Fruit fly (Drosophila melanogaster) whole organism, embryonic: ENCODE data around the gene Sfp33A4.

ENCODE experiments used
- Atf6 ChIP-seq: fragments of 200-800 bp; sonication (Bioruptor generic); IDR thresholded peaks from 2 replicates; pipeline ENCODE4 v1.3.6; 2022; ENCODE audit warnings: missing biosample characterization, missing genetic modification characterization
- BtbVII ChIP-seq: fragments of 200-800 bp; sonication (Bioruptor generic); optimal IDR thresholded peaks from 3 replicates; lab custom pipeline; 2017; ENCODE audit warnings: missing biosample characterization, mild to moderate bottlenecking, missing genetic modification characterization
- CG10267 ChIP-seq: fragments of 200-800 bp; sonication (Bioruptor generic); optimal IDR thresholded peaks from 2 replicates; lab custom pipeline; 2018; ENCODE audit warnings: missing biosample characterization, mild to moderate bottlenecking, missing genetic modification characterization, moderate library complexity
- CG12071 ChIP-seq: fragments of 200-800 bp; sonication (Bioruptor generic); optimal IDR thresholded peaks from 3 replicates; lab custom pipeline; 2018; ENCODE audit warnings: missing biosample characterization, mild to moderate bottlenecking, missing genetic modification characterization
- CG12155 ChIP-seq: fragments of 200-800 bp; sonication (Bioruptor generic); optimal IDR thresholded peaks from 3 replicates; lab custom pipeline; 2016; ENCODE audit warnings: missing biosample characterization, missing genetic modification characterization
- CG15011 ChIP-seq: fragments of 200-800 bp; sonication (Bioruptor generic); optimal IDR thresholded peaks from 3 replicates; lab custom pipeline; 2018; ENCODE audit warnings: missing biosample characterization, mild to moderate bottlenecking, missing genetic modification characterization
- CG17328 ChIP-seq: fragments of 200-800 bp; sonication (Bioruptor generic); IDR thresholded peaks from 2 replicates; pipeline ENCODE4 v1.3.6; 2022; ENCODE audit warnings: missing biosample characterization, missing genetic modification characterization
- CG18011 ChIP-seq: fragments of 200-800 bp; sonication (Bioruptor generic); optimal IDR thresholded peaks from 2 replicates; lab custom pipeline; 2017; ENCODE audit warnings: missing biosample characterization, missing genetic modification characterization, mild to moderate bottlenecking, moderate library complexity, missing genotype
- CG32772 ChIP-seq: fragments of 200-800 bp; sonication (Bioruptor generic); IDR thresholded peaks from 2 replicates; pipeline ENCODE4 v1.3.6; 2022; ENCODE audit warnings: missing biosample characterization, missing genetic modification characterization
- CG33557 ChIP-seq: fragments of 200-800 bp; sonication (Bioruptor generic); optimal IDR thresholded peaks from 2 replicates; lab custom pipeline; 2019; ENCODE audit warnings: missing biosample characterization, mild to moderate bottlenecking, missing genetic modification characterization, moderate library complexity
- CG4360 ChIP-seq: fragments of 200-800 bp; sonication (Bioruptor generic); IDR thresholded peaks from 2 replicates; pipeline ENCODE4 v1.3.6; 2022; ENCODE audit warnings: missing biosample characterization, missing genetic modification characterization
- CG6254 ChIP-seq: fragments of 200-800 bp; sonication (Bioruptor generic); optimal IDR thresholded peaks from 3 replicates; lab custom pipeline; 2017; ENCODE audit warnings: mild to moderate bottlenecking, missing biosample characterization, missing genetic modification reagents, missing genetic modification characterization
- CG6765 ChIP-seq: fragments of 200-800 bp; sonication (Bioruptor generic); optimal IDR thresholded peaks from 3 replicates; lab custom pipeline; 2017; ENCODE audit warnings: missing biosample characterization, mild to moderate bottlenecking, missing genetic modification characterization
- CG7786 ChIP-seq: fragments of 200-800 bp; sonication (Bioruptor generic); optimal IDR thresholded peaks from 2 replicates; lab custom pipeline; 2016; ENCODE audit warnings: missing biosample characterization, missing genetic modification characterization
- CG8359 ChIP-seq: fragments of 200-800 bp; sonication (Bioruptor generic); optimal IDR thresholded peaks from 2 replicates; lab custom pipeline; 2017; ENCODE audit warnings: missing biosample characterization, mild to moderate bottlenecking, missing genetic modification characterization, borderline replicate concordance
- D ChIP-seq, 2 experiments: fragments of 200-800 bp in 1 of 2; fragments of >200 bp in 1 of 2; sonication (Bioruptor generic) in 1 of 2; optimal IDR thresholded peaks; 2 replicates in 1 of 2; 3 replicates in 1 of 2; lab custom pipeline; 2017; ENCODE audit warnings: mild to moderate bottlenecking in 1 of 2, missing biosample characterization in 1 of 2, missing genetic modification characterization in 1 of 2, missing genetic modification reagents in 1 of 2
- Doc2 ChIP-seq: fragments of 200-800 bp; sonication (Bioruptor generic); IDR thresholded peaks from 2 replicates; pipeline ENCODE4 v1.3.6; 2022; ENCODE audit warnings: missing biosample characterization, missing genetic modification characterization
- Elba2 ChIP-seq: fragments of 200-800 bp; sonication (Bioruptor generic); optimal IDR thresholded peaks from 3 replicates; lab custom pipeline; 2016; ENCODE audit warnings: missing biosample characterization, missing genetic modification characterization
- Ets97D ChIP-seq: fragments of 200-800 bp; sonication (Bioruptor generic); optimal IDR thresholded peaks from 3 replicates; lab custom pipeline; 2016; ENCODE audit warnings: missing biosample characterization, missing genetic modification characterization
- Hey ChIP-seq: fragments of 200-800 bp; sonication (Bioruptor generic); optimal IDR thresholded peaks from 3 replicates; lab custom pipeline; 2018; ENCODE audit warnings: missing biosample characterization, mild to moderate bottlenecking, missing genetic modification characterization
- Hmr ChIP-seq: fragments of 200-800 bp; sonication (Bioruptor generic); optimal IDR thresholded peaks from 3 replicates; lab custom pipeline; 2017; ENCODE audit warnings: mild to moderate bottlenecking, missing biosample characterization, missing genetic modification reagents, missing genetic modification characterization
- MBD-R2 ChIP-seq: fragments of 200-800 bp; sonication (Bioruptor generic); IDR thresholded peaks from 2 replicates; pipeline ENCODE4 v1.3.6; 2022; ENCODE audit warnings: missing biosample characterization, missing genetic modification characterization
- Max ChIP-seq: fragments of 200-800 bp; sonication (Bioruptor generic); optimal IDR thresholded peaks from 2 replicates; lab custom pipeline; 2016; ENCODE audit warnings: missing biosample characterization, mild to moderate bottlenecking, missing genetic modification characterization
- Mrtf ChIP-seq: fragments of 200-800 bp; sonication (Bioruptor generic); IDR thresholded peaks from 3 replicates; pipeline ENCODE4 v1.3.6; 2022; ENCODE audit warnings: missing biosample characterization, missing genetic modification characterization
- Opbp ChIP-seq: fragments of 200-800 bp; sonication (Bioruptor generic); IDR thresholded peaks from 3 replicates; pipeline ENCODE4 v1.3.6; 2022; ENCODE audit warnings: missing biosample characterization, missing genetic modification characterization; ENCODE audit not compliant: partially characterized antibody
- Ssrp ChIP-seq: fragments of 200-800 bp; sonication (Bioruptor generic); optimal IDR thresholded peaks from 2 replicates; lab custom pipeline; 2018; ENCODE audit warnings: missing biosample characterization, mild to moderate bottlenecking, missing genetic modification characterization, moderate library complexity
- TFAM ChIP-seq: fragments of 200-800 bp; sonication (Bioruptor generic); optimal IDR thresholded peaks from 2 replicates; lab custom pipeline; 2017; ENCODE audit warnings: missing biosample characterization, missing genetic modification characterization, inconsistent platforms
- Trl ChIP-seq, 3 experiments: fragments of >200 bp in 2 of 3; fragments of 200-800 bp in 1 of 3; sonication (Bioruptor generic) in 1 of 3; optimal IDR thresholded peaks; 2 replicates in 1 of 3; 3 replicates in 2 of 3; lab custom pipeline; 2016 to 2017; ENCODE audit warnings: missing biosample characterization in 1 of 3, missing genetic modification characterization in 1 of 3
- ash1 ChIP-seq: fragments of 200-800 bp; sonication (Bioruptor generic); optimal IDR thresholded peaks from 2 replicates; lab custom pipeline; 2018; ENCODE audit warnings: missing biosample characterization, mild to moderate bottlenecking, missing genetic modification characterization
- bowl ChIP-seq: fragments of 200-800 bp; sonication (Bioruptor generic); IDR thresholded peaks from 2 replicates; pipeline ENCODE4 v1.3.6; 2022; ENCODE audit warnings: missing biosample characterization, missing genetic modification characterization
- cas ChIP-seq: fragments of 200-800 bp; sonication (Bioruptor generic); IDR thresholded peaks from 2 replicates; pipeline ENCODE4 v1.3.6; 2022; ENCODE audit warnings: missing biosample characterization, missing genetic modification characterization
- dati ChIP-seq: fragments of 200-800 bp; sonication (Bioruptor generic); IDR thresholded peaks from 2 replicates; pipeline ENCODE4 v1.3.6; 2022; ENCODE audit warnings: missing biosample characterization, missing genetic modification characterization
- en ChIP-seq: fragments of 200-800 bp; sonication (Bioruptor generic); optimal IDR thresholded peaks from 2 replicates; lab custom pipeline; 2016; ENCODE audit warnings: missing biosample characterization, missing genetic modification characterization
- eve ChIP-seq, 2 experiments: fragments of >200 bp; optimal IDR thresholded peaks; 2 replicates each; lab custom pipeline; 2017; ENCODE audit warnings: missing biosample characterization in 2 of 2, missing genetic modification characterization in 2 of 2
- fd96Cb ChIP-seq: fragments of 200-800 bp; sonication (Bioruptor generic); optimal IDR thresholded peaks from 2 replicates; lab custom pipeline; 2018; ENCODE audit warnings: missing biosample characterization, mild to moderate bottlenecking, missing genetic modification characterization, moderate library complexity
- ftz-f1 ChIP-seq: fragments of 200-800 bp; sonication (Bioruptor generic); optimal IDR thresholded peaks from 2 replicates; lab custom pipeline; 2016; ENCODE audit warnings: missing biosample characterization, missing genetic modification characterization
- gcm2 ChIP-seq: fragments of 200-800 bp; sonication (Bioruptor generic); optimal IDR thresholded peaks from 2 replicates; lab custom pipeline; 2016; ENCODE audit warnings: missing biosample characterization, missing genetic modification characterization
- h ChIP-seq: fragments of >200 bp; optimal IDR thresholded peaks from 2 replicates; lab custom pipeline; 2017
- ham ChIP-seq: fragments of 200-800 bp; sonication (Bioruptor generic); IDR thresholded peaks from 2 replicates; pipeline ENCODE4 v1.3.6; 2022; ENCODE audit warnings: missing biosample characterization, missing genetic modification characterization
- jing ChIP-seq: fragments of 200-800 bp; sonication (Bioruptor generic); optimal IDR thresholded peaks from 2 replicates; lab custom pipeline; 2018; ENCODE audit warnings: missing biosample characterization, mild to moderate bottlenecking, missing genetic modification characterization
- lab ChIP-seq: fragments of 200-800 bp; sonication (Bioruptor generic); optimal IDR thresholded peaks from 3 replicates; lab custom pipeline; 2017; ENCODE audit warnings: missing biosample characterization, missing genetic modification characterization, mild to moderate bottlenecking, moderate library complexity, missing genetic modification reagents
- luna ChIP-seq: fragments of 200-800 bp; sonication (Bioruptor generic); optimal IDR thresholded peaks from 2 replicates; lab custom pipeline; 2016; ENCODE audit warnings: missing biosample characterization, missing genetic modification characterization
- nerfin-2 ChIP-seq: fragments of 200-800 bp; sonication (Bioruptor generic); IDR thresholded peaks from 2 replicates; pipeline ENCODE4 v1.3.6; 2022; ENCODE audit warnings: missing biosample characterization, missing genetic modification characterization; ENCODE audit not compliant: partially characterized antibody
- oc ChIP-seq: fragments of 200-800 bp; sonication (Bioruptor generic); optimal IDR thresholded peaks from 2 replicates; lab custom pipeline; 2018; ENCODE audit warnings: missing biosample characterization, mild to moderate bottlenecking, missing genetic modification characterization, moderate library complexity
- prd ChIP-seq, 3 experiments: fragments of >200 bp in 2 of 3; fragments of 200-800 bp in 1 of 3; sonication (Bioruptor generic) in 1 of 3; optimal IDR thresholded peaks in 2 of 3; IDR thresholded peaks in 1 of 3; 2 replicates in 2 of 3; 3 replicates in 1 of 3; pipeline versions ENCODE4 v1.3.6 to Lab custom; 2017 to 2022; ENCODE audit warnings: missing biosample characterization in 1 of 3, missing genetic modification characterization in 1 of 3
- repo ChIP-seq: fragments of 200-800 bp; sonication (Bioruptor generic); optimal IDR thresholded peaks from 2 replicates; lab custom pipeline; 2016; ENCODE audit warnings: missing biosample characterization, missing genetic modification characterization
- scrt ChIP-seq: fragments of 200-800 bp; sonication (Bioruptor generic); optimal IDR thresholded peaks from 2 replicates; lab custom pipeline; 2018; ENCODE audit warnings: missing biosample characterization, mild to moderate bottlenecking, missing genetic modification characterization, moderate library complexity
- so ChIP-seq: fragments of 200-800 bp; sonication (Bioruptor generic); IDR thresholded peaks from 3 replicates; pipeline ENCODE4 v1.3.6; 2022; ENCODE audit warnings: missing biosample characterization, missing genetic modification characterization
- toy ChIP-seq: fragments of 200-800 bp; sonication (Bioruptor generic); IDR thresholded peaks from 2 replicates; pipeline ENCODE4 v1.3.6; 2022; ENCODE audit warnings: missing biosample characterization, missing genetic modification characterization
- wek ChIP-seq: fragments of 200-800 bp; sonication (Bioruptor generic); optimal IDR thresholded peaks from 3 replicates; lab custom pipeline; 2018; ENCODE audit warnings: missing biosample characterization, mild to moderate bottlenecking, missing genetic modification characterization, moderate library complexity

The Sfp33A4 gene

DNA sequence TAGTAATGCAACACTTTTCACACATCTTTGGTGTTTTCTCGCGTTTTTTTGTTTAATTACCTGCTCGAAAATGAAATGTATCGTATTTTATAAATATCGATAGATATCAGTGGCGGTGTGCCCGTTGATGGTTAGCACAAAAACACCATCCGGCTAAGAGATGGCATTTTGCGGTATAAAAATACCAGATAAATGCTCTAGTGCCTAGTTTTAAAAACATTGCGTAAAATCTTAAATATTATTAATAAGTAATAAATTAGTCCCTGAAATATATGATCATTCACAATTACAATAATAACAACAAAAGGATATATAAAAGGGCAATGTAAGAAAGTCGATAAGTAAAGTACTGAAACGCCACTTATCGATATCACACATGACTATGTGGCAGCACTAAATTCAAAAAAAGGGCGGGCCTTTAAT lies 23.4 kb upstream of the Sfp33A4 start, which contains the start of gene CycY (continued):
- no peak for TF ChIP-seq luna
- no peak for TF ChIP-seq jing (GFP tag; lab: Kevin White, UChicago)
- TF ChIP-seq so (GFP tag; lab: Robert Waterston, UW): no peak
- TF ChIP-seq ash1: no peak
- no peak for TF ChIP-seq Mrtf (GFP tag; lab: Robert Waterston, UW)
- peak; percentile 22 for TF ChIP-seq Ets97D (GFP tag; lab: Kevin White, UChicago)
- TF ChIP-seq D (optimal IDR thresholded peaks at IDR 0.05; lab: Kevin White, UChicago): no peak
- TF ChIP-seq D (GFP tag; optimal IDR thresholded peaks at IDR 0.05; lab: Kevin White, UChicago): no peak
- TF ChIP-seq eve (GFP tag; optimal IDR thresholded peaks at IDR 0.05; lab: Kevin White, UChicago): no peak
- TF ChIP-seq ham: no peak
- TF ChIP-seq en (GFP tag; lab: Kevin White, UChicago): no peak
- no peak for TF ChIP-seq scrt (GFP tag; lab: Kevin White, UChicago)
- no peak for TF ChIP-seq Trl (optimal IDR thresholded peaks at IDR 0.05; lab: Kevin White, UChicago)
- TF ChIP-seq Trl (GFP tag; optimal IDR thresholded peaks at IDR 0.05; lab: Kevin White, UChicago): no peak
- no peak for TF ChIP-seq repo (GFP tag; lab: Kevin White, UChicago)
- no peak for TF ChIP-seq CG12071 (GFP tag; lab: Kevin White, UChicago)
- TF ChIP-seq CG10267 (tag; lab: Kevin White, UChicago): peak; percentile 73
- TF ChIP-seq CG32772 (GFP tag; lab: Robert Waterston, UW): no peak
- TF ChIP-seq fd96Cb (tag; lab: Kevin White, UChicago): no peak
- no peak for TF ChIP-seq toy (GFP tag; lab: Robert Waterston, UW)
- TF ChIP-seq Atf6 (GFP tag; lab: Robert Waterston, UW): no peak
- no peak for TF ChIP-seq dati (GFP tag; lab: Robert Waterston, UW)
- peak; percentile 36 for TF ChIP-seq Max (GFP tag; lab: Kevin White, UChicago)
- no peak for TF ChIP-seq CG15011 (GFP tag; lab: Kevin White, UChicago)
- TF ChIP-seq MBD-R2 (GFP tag; lab: Robert Waterston, UW): no peak
- TF ChIP-seq ftz-f1 (GFP tag; lab: Kevin White, UChicago): no peak
- TF ChIP-seq prd (optimal IDR thresholded peaks at IDR 0.05; lab: Kevin White, UChicago): no peak
- 0 out of 3 replicates have a peak, but pooled peaks have one; percentile 20 for TF ChIP-seq prd (GFP tag; IDR thresholded peaks at IDR 0.05; lab: Robert Waterston, UW)
- no peak for TF ChIP-seq oc
- no peak for TF ChIP-seq TFAM (GFP tag; lab: Kevin White, UChicago)
- no peak for TF ChIP-seq CG33557 (GFP tag; lab: Kevin White, UChicago)
- TF ChIP-seq CG6765: no peak
- TF ChIP-seq CG7786 (GFP tag; lab: Kevin White, UChicago): no peak
- TF ChIP-seq Hmr (GFP tag; lab: Kevin White, UChicago): peak; percentile 62
- TF ChIP-seq lab (GFP tag; lab: Kevin White, UChicago): no peak
- TF ChIP-seq Hey: no peak
- no peak for TF ChIP-seq BtbVII (GFP tag; lab: Kevin White, UChicago)
- peak; percentile 17 for TF ChIP-seq CG12155
- TF ChIP-seq Elba2: no peak
- no peak for TF ChIP-seq wek (GFP tag; lab: Kevin White, UChicago)
- no peak for TF ChIP-seq CG17328 (GFP tag; lab: Robert Waterston, UW)
- no peak for TF ChIP-seq CG6254 (GFP tag; lab: Kevin White, UChicago)
- no peak for TF ChIP-seq CG18011
- TF ChIP-seq h (lab: Kevin White, UChicago): no peak
- no peak for TF ChIP-seq bowl (GFP tag; lab: Robert Waterston, UW)
- TF ChIP-seq gcm2 (GFP tag; lab: Kevin White, UChicago): no peak
- TF ChIP-seq CG8359 (GFP tag; lab: Kevin White, UChicago): no peak
- 0 out of 2 replicates have a peak, but pooled peaks have one; percentile 46 for TF ChIP-seq nerfin-2 (GFP tag; lab: Robert Waterston, UW)
- peak; percentile 65; the same call in 2 of the 3 replicates for TF ChIP-seq Opbp (GFP tag; lab: Robert Waterston, UW)
- TF ChIP-seq cas (GFP tag; lab: Robert Waterston, UW): no peak
- no peak for TF ChIP-seq CG4360 (GFP tag; lab: Robert Waterston, UW)
- no peak for TF ChIP-seq Doc2 (GFP tag; lab: Robert Waterston, UW)
- peak; percentile 7 for TF ChIP-seq Ssrp
